Fruit fly (Drosophila melanogaster) whole organism, prepupa: ENCODE results near the gene CG32413.

Source experiments
- CG10631 ChIP-seq: fragments of 200-800 bp; sonication (Bioruptor generic); optimal IDR thresholded peaks from 2 replicates; lab custom pipeline; 2016; ENCODE audit warnings: missing biosample characterization, missing genetic modification characterization
- CG11294 ChIP-seq: fragments of 200-800 bp; sonication (Bioruptor generic); IDR thresholded peaks from 2 replicates; pipeline ENCODE4 v1.3.6; 2022; ENCODE audit warnings: missing biosample characterization, missing genetic modification characterization
- CG11902 ChIP-seq: fragments of 200-800 bp; sonication (Bioruptor generic); optimal IDR thresholded peaks from 3 replicates; lab custom pipeline; 2016; ENCODE audit warnings: missing biosample characterization, missing genetic modification characterization
- CG15336 ChIP-seq: fragments of 200-800 bp; sonication (Bioruptor generic); IDR thresholded peaks from 2 replicates; pipeline ENCODE4 v1.3.6; 2022; ENCODE audit warnings: missing biosample characterization, missing genetic modification characterization
- CG1621 ChIP-seq: fragments of 200-800 bp; sonication (Bioruptor generic); optimal IDR thresholded peaks from 3 replicates; lab custom pipeline; 2018; ENCODE audit warnings: missing biosample characterization, mild to moderate bottlenecking, missing genetic modification characterization
- CG16779 ChIP-seq: fragments of 200-800 bp; sonication (Bioruptor generic); optimal IDR thresholded peaks from 3 replicates; lab custom pipeline; 2017; ENCODE audit warnings: missing biosample characterization, mild to moderate bottlenecking, missing genetic modification characterization
- CG3032 ChIP-seq: fragments of 200-800 bp; optimal IDR thresholded peaks from 2 replicates; lab custom pipeline; 2019; ENCODE audit warnings: missing biosample characterization, mild to moderate bottlenecking, missing genetic modification characterization, moderate library complexity
- CG31627 ChIP-seq: fragments of 200-800 bp; sonication (Bioruptor generic); optimal IDR thresholded peaks from 3 replicates; lab custom pipeline; 2016; ENCODE audit warnings: missing biosample characterization, missing genetic modification characterization
- CG32006 ChIP-seq: fragments of 200-800 bp; sonication (Bioruptor generic); optimal IDR thresholded peaks from 3 replicates; lab custom pipeline; 2017; ENCODE audit warnings: missing biosample characterization, mild to moderate bottlenecking, missing genetic modification characterization
- CG3919 ChIP-seq: fragments of 200-800 bp; sonication (Bioruptor generic); optimal IDR thresholded peaks from 3 replicates; lab custom pipeline; 2016; ENCODE audit warnings: missing biosample characterization, missing genetic modification characterization
- CG4318 ChIP-seq: fragments of 200-800 bp; sonication (Bioruptor generic); optimal IDR thresholded peaks from 3 replicates; lab custom pipeline; 2017; ENCODE audit warnings: missing biosample characterization, mild to moderate bottlenecking, missing genetic modification characterization
- CG6808 ChIP-seq: fragments of 200-800 bp; sonication (Bioruptor generic); optimal IDR thresholded peaks from 3 replicates; lab custom pipeline; 2017; ENCODE audit warnings: missing biosample characterization, missing genetic modification characterization, mild to moderate bottlenecking, moderate library complexity, missing genetic modification reagents
- CG6854 ChIP-seq: fragments of 200-800 bp; sonication (Bioruptor generic); optimal IDR thresholded peaks from 2 replicates; lab custom pipeline; 2017; ENCODE audit warnings: missing biosample characterization, mild to moderate bottlenecking, missing genetic modification characterization
- CG7368 ChIP-seq: fragments of 200-800 bp; sonication (Bioruptor generic); optimal IDR thresholded peaks from 3 replicates; lab custom pipeline; 2016; ENCODE audit warnings: missing biosample characterization, missing genetic modification characterization
- CG8119 ChIP-seq: fragments of 200-800 bp; sonication (Bioruptor generic); IDR thresholded peaks from 3 replicates; pipeline ENCODE4 v1.3.6; 2022; ENCODE audit warnings: missing biosample characterization, missing genetic modification characterization
- CG8319 ChIP-seq: fragments of 200-800 bp; sonication (Bioruptor generic); optimal IDR thresholded peaks from 3 replicates; lab custom pipeline; 2016; ENCODE audit warnings: missing biosample characterization, missing genetic modification characterization
- CG8632 ChIP-seq: fragments of 200-800 bp; sonication (Bioruptor generic); optimal IDR thresholded peaks from 3 replicates; lab custom pipeline; 2016; ENCODE audit warnings: missing biosample characterization, missing genetic modification characterization
- CG9139 ChIP-seq: fragments of 200-800 bp; sonication (Bioruptor generic); optimal IDR thresholded peaks from 3 replicates; lab custom pipeline; 2017; ENCODE audit warnings: missing biosample characterization, mild to moderate bottlenecking, missing genetic modification characterization
- Eip78C ChIP-seq: fragments of 200-800 bp; sonication (Bioruptor generic); peaks from one replicate; lab custom pipeline; 2016; ENCODE audit warnings: missing biosample characterization, missing genetic modification characterization
- Eip93F ChIP-seq: fragments of 200-800 bp; sonication (Bioruptor generic); optimal IDR thresholded peaks from 2 replicates; lab custom pipeline; 2016; ENCODE audit warnings: missing biosample characterization, mild to moderate bottlenecking, missing genetic modification characterization
- Ets21C ChIP-seq: fragments of 200-800 bp; sonication (Bioruptor generic); optimal IDR thresholded peaks from 3 replicates; lab custom pipeline; 2016; ENCODE audit warnings: missing biosample characterization, missing genetic modification characterization
- Ets96B ChIP-seq: fragments of 200-800 bp; optimal IDR thresholded peaks from 2 replicates; lab custom pipeline; 2019; ENCODE audit warnings: missing biosample characterization, mild to moderate bottlenecking, missing genetic modification characterization, moderate library complexity
- Hr39 ChIP-seq: fragments of 200-800 bp; sonication (Bioruptor generic); optimal IDR thresholded peaks from 2 replicates; lab custom pipeline; 2016; ENCODE audit warnings: missing biosample characterization, missing genetic modification characterization
- Met ChIP-seq: fragments of 200-800 bp; sonication (Bioruptor generic); optimal IDR thresholded peaks from 3 replicates; lab custom pipeline; 2016; ENCODE audit warnings: missing biosample characterization, missing genetic modification characterization
- OdsH ChIP-seq: fragments of 200-800 bp; sonication (Bioruptor generic); optimal IDR thresholded peaks from 3 replicates; lab custom pipeline; 2016; ENCODE audit warnings: missing biosample characterization, missing genetic modification characterization
- Smox ChIP-seq: fragments of 200-800 bp; sonication (Bioruptor generic); optimal IDR thresholded peaks from 3 replicates; lab custom pipeline; 2016; ENCODE audit warnings: missing biosample characterization, missing genetic modification characterization
- Sox102F ChIP-seq: fragments of 200-800 bp; sonication (Bioruptor generic); optimal IDR thresholded peaks from 2 replicates; lab custom pipeline; 2016; ENCODE audit warnings: missing biosample characterization, mild to moderate bottlenecking, missing genetic modification characterization
- Sox14 ChIP-seq: fragments of 200-800 bp; sonication (Bioruptor generic); optimal IDR thresholded peaks from 3 replicates; lab custom pipeline; 2016; ENCODE audit warnings: missing biosample characterization, missing genetic modification characterization
- Sox15 ChIP-seq: fragments of 200-800 bp; sonication (Bioruptor generic); optimal IDR thresholded peaks from 3 replicates; lab custom pipeline; 2016; ENCODE audit warnings: missing biosample characterization, missing genetic modification characterization
- acj6 ChIP-seq: fragments of 200-800 bp; sonication (Bioruptor generic); optimal IDR thresholded peaks from 3 replicates; lab custom pipeline; 2016; ENCODE audit warnings: missing biosample characterization, missing genetic modification characterization
- cyc ChIP-seq: fragments of 200-800 bp; sonication (Bioruptor generic); optimal IDR thresholded peaks from 3 replicates; lab custom pipeline; 2016; ENCODE audit warnings: missing biosample characterization, missing genetic modification characterization
- dac ChIP-seq: fragments of 200-800 bp; sonication (Bioruptor generic); optimal IDR thresholded peaks from 2 replicates; lab custom pipeline; 2017; ENCODE audit warnings: missing biosample characterization, mild to moderate bottlenecking, missing genetic modification characterization
- eg ChIP-seq: fragments of 200-800 bp; sonication (Bioruptor generic); IDR thresholded peaks from 3 replicates; pipeline ENCODE4 v1.3.6; 2022; ENCODE audit warnings: missing biosample characterization, missing genetic modification characterization
- lz ChIP-seq: fragments of 200-800 bp; sonication (Bioruptor generic); optimal IDR thresholded peaks from 3 replicates; lab custom pipeline; 2016; ENCODE audit warnings: missing biosample characterization, missing genetic modification characterization
- net ChIP-seq: fragments of 200-800 bp; sonication (Bioruptor generic); optimal IDR thresholded peaks from 3 replicates; lab custom pipeline; 2016; ENCODE audit warnings: missing biosample characterization, missing genetic modification characterization
- pdm3 ChIP-seq: fragments of 200-800 bp; sonication (Bioruptor generic); optimal IDR thresholded peaks from 3 replicates; lab custom pipeline; 2016; ENCODE audit warnings: missing biosample characterization, missing genetic modification characterization
- ss ChIP-seq, 2 experiments: fragments of 200-800 bp; sonication (Bioruptor generic); optimal IDR thresholded peaks; 2 replicates in 1 of 2; 3 replicates in 1 of 2; lab custom pipeline; 2017 to 2018; ENCODE audit warnings: mild to moderate bottlenecking in 2 of 2, missing biosample characterization in 2 of 2, missing genetic modification characterization in 2 of 2, moderate library complexity in 1 of 2
- svp ChIP-seq: fragments of 200-800 bp; sonication (Bioruptor generic); peaks from one replicate; lab custom pipeline; 2016; ENCODE audit warnings: missing biosample characterization, missing genetic modification characterization
- topi ChIP-seq: fragments of 200-800 bp; sonication (Bioruptor generic); optimal IDR thresholded peaks from 3 replicates; lab custom pipeline; 2016; ENCODE audit warnings: missing biosample characterization, missing genetic modification characterization
- vri ChIP-seq: fragments of 200-800 bp; sonication (Bioruptor generic); optimal IDR thresholded peaks from 3 replicates; lab custom pipeline; 2016; ENCODE audit warnings: missing biosample characterization, mild to moderate bottlenecking, missing genetic modification characterization

The CG32413 gene

dm6 chr3L:5878734-5879291 is 25.0 kb downstream of the CG32413 start:
- TF ChIP-seq pdm3 (GFP tag; lab: Kevin White, UChicago) (no peak), CG9139 (GFP tag; lab: Kevin White, UChicago) (no peak), CG7368 (no peak), CG8319 (no peak), CG4318 (no peak), CG1621 (tag; lab: Kevin White, UChicago) (no peak), lz (no peak), CG15336 (GFP tag; lab: Robert Waterston, UW) (no peak), Eip93F (GFP tag; lab: Kevin White, UChicago) (no peak), Sox15 (GFP tag; lab: Kevin White, UChicago) (no peak), topi (no peak), Sox102F (GFP tag; lab: Kevin White, UChicago) (no peak), CG6808 (GFP tag; lab: Kevin White, UChicago) (no peak), CG16779 (no peak), net (no peak)

- TF ChIP-seq CG32006 (GFP tag; lab: Kevin White, UChicago) = no peak
- TF ChIP-seq pdm3 (GFP tag; lab: Kevin White, UChicago) = no peak
- no peak for TF ChIP-seq CG15336 (GFP tag; lab: Robert Waterston, UW)
- TF ChIP-seq CG3919 (GFP tag; lab: Kevin White, UChicago) = no peak
- no peak for TF ChIP-seq dac (GFP tag; lab: Kevin White, UChicago)
- no peak for TF ChIP-seq svp (GFP tag; lab: Kevin White, UChicago)
- no peak for TF ChIP-seq CG8119
- no peak for TF ChIP-seq Eip78C (GFP tag; lab: Kevin White, UChicago)
- TF ChIP-seq topi = no peak
- TF ChIP-seq Ets21C = no peak
- TF ChIP-seq Ets96B (tag; lab: Kevin White, UChicago) = no peak
- no peak for TF ChIP-seq CG1621 (tag; lab: Kevin White, UChicago)
- no peak for TF ChIP-seq acj6 (GFP tag; lab: Kevin White, UChicago)
- TF ChIP-seq CG3032 = no peak
- no peak for TF ChIP-seq CG11294 (GFP tag; lab: Robert Waterston, UW)
Observed at dm6 chr3L:5873011-5873410, 30.8 kb downstream of the CG32413 start, which contains the start of gene CG18586. CG18586 (plus strand) TSS chr3L:5873311.

- no peak for TF ChIP-seq CG8632
Observed at dm6 chr3L:5871201-5871600, 32.7 kb downstream of the CG32413 start, which contains the start of gene CG5568. CG5568 (plus strand) TSS chr3L:5871501.

DNA sequence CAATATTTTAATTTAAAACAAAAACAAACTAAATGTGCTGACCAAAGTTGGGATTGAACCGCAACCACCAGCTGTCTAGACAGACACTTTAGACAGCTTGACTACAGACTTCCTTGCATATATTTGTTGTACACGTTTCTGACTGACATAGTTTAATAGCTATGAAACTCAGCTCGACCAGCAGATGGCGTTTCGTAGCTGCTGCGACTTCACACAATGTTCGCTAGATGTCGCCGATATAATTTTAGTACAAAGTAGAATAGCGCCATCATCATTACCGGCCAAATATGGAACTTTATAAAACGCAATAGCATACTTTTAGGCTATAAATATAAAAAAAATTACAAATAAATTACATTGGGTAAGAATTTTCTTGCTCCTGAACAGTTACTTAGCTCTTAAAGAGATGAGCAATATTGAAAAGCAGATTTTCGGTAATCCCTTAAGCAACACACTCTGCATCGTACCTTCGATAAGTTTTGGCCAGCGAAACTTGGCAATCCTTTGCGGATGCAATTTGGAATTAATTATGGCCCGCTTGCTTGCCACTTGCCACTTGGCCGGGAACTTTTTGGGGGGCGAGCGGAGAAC is 34.1 kb downstream of the CG32413 start:
- TF ChIP-seq acj6 (GFP tag; lab: Kevin White, UChicago) (peak; percentile 12), CG10631 (GFP tag; lab: Kevin White, UChicago) (no peak), svp (GFP tag; lab: Kevin White, UChicago) (peak; percentile 57), pdm3 (GFP tag; lab: Kevin White, UChicago) (peak; percentile 8), dac (GFP tag; lab: Kevin White, UChicago) (no peak), Sox14 (GFP tag; lab: Kevin White, UChicago) (peak; percentile 7), ss (GFP tag; optimal IDR thresholded peaks at IDR 0.05; lab: Kevin White, UChicago) (no peak), eg (GFP tag; lab: Robert Waterston, UW) (peak; percentile 12; the same call in 1 of the 3 replicates), vri (GFP tag; lab: Kevin White, UChicago) (no peak), Met (GFP tag; lab: Kevin White, UChicago) (peak; percentile 58), CG3919 (GFP tag; lab: Kevin White, UChicago) (peak; percentile 67), CG7368 (peak; percentile 27), CG11902 (GFP tag; lab: Kevin White, UChicago) (peak; percentile 51), CG6854 (GFP tag; lab: Kevin White, UChicago) (no peak), CG31627 (GFP tag; lab: Kevin White, UChicago) (peak; percentile 66), CG6808 (GFP tag; lab: Kevin White, UChicago) (peak; percentile 19), cyc (GFP tag; lab: Kevin White, UChicago) (peak; percentile 88), Smox (GFP tag; lab: Kevin White, UChicago) (peak; percentile 35), Sox15 (GFP tag; lab: Kevin White, UChicago) (peak; percentile 15), OdsH (peak; percentile 34), Hr39 (GFP tag; lab: Kevin White, UChicago) (peak; percentile 63)
